Worm (Caenorhabditis elegans) whole organism, L4 larva: ENCODE data around the gene cdr-7.

Experiments used
- F44E2.7 ChIP-seq: fragments of 200-800 bp; sonication (Bioruptor generic); IDR thresholded peaks from 2 replicates; pipeline ENCODE4 v2.1.2; 2022; ENCODE audit warnings: missing genetic modification characterization, missing compliant biosample characterization
- T26A8.4 ChIP-seq: fragments of 200-800 bp; sonication (Bioruptor generic); IDR thresholded peaks from 2 replicates; pipeline ENCODE4 v1.3.6; 2022; ENCODE audit warnings: missing genetic modification characterization, missing compliant biosample characterization
- Y105C5A.15 ChIP-seq: fragments of 200-800 bp; sonication (Bioruptor generic); IDR thresholded peaks from 2 replicates; pipeline ENCODE4 v1.3.6; 2022; ENCODE audit warnings: missing genetic modification characterization, missing compliant biosample characterization
- Y75B8A.6 ChIP-seq: fragments of 200-800 bp; sonication (Bioruptor generic); IDR thresholded peaks from 2 replicates; pipeline ENCODE4 v1.3.6; 2022; ENCODE audit warnings: missing genetic modification reagents, missing genetic modification characterization, missing compliant biosample characterization
- aly-2 ChIP-seq: sonication (generic microtip); optimal IDR thresholded peaks from 2 replicates; lab custom pipeline; 2018; ENCODE audit warnings: missing biosample characterization, missing genetic modification characterization
- arid-1 ChIP-seq: fragments of 200-800 bp; sonication (Bioruptor generic); conservative IDR thresholded peaks from 2 replicates; pipeline ENCODE4 v1.3.6; 2022; ENCODE audit warnings: missing genetic modification reagents, missing genetic modification characterization, missing compliant biosample characterization
- attf-4 ChIP-seq: sonication (generic microtip); optimal IDR thresholded peaks from 3 replicates; lab custom pipeline; 2017; ENCODE audit warnings: missing biosample characterization, missing genetic modification characterization
- ceh-32 ChIP-seq: sonication (generic microtip); optimal IDR thresholded peaks from 2 replicates; lab custom pipeline; 2016; ENCODE audit warnings: mild to moderate bottlenecking, missing genetic modification characterization, missing compliant biosample characterization; ENCODE audit not compliant: poor library complexity
- ceh-44 ChIP-seq: fragments of 200-800 bp; sonication (Bioruptor generic); IDR thresholded peaks from 2 replicates; pipeline ENCODE4 v1.3.6; 2022; ENCODE audit warnings: missing genetic modification reagents, missing genetic modification characterization, missing compliant biosample characterization
- ceh-82 ChIP-seq: sonication (generic microtip); optimal IDR thresholded peaks from 2 replicates; lab custom pipeline; 2017; ENCODE audit warnings: missing biosample characterization, missing genetic modification characterization
- daf-12 ChIP-seq: fragments of 150-350 bp; optimal IDR thresholded peaks from 2 replicates; lab custom pipeline; 2014; ENCODE audit warnings: missing biosample characterization, missing genetic modification reagents, missing genetic modification characterization
- daf-16 ChIP-seq, 3 experiments: sonication (generic microtip); optimal IDR thresholded peaks; 2 replicates each; lab custom pipeline; 2016 to 2017; ENCODE audit warnings: missing genetic modification characterization in 3 of 3, missing genetic modification reagents in 3 of 3, mild to moderate bottlenecking in 2 of 3, missing compliant biosample characterization in 2 of 3, missing biosample characterization in 1 of 3, moderate library complexity in 1 of 3
- daf-8 ChIP-seq: fragments of 200-800 bp; sonication (Bioruptor generic); IDR thresholded peaks from 2 replicates; pipeline ENCODE4 v1.3.6; 2022; ENCODE audit warnings: missing genetic modification characterization, missing compliant biosample characterization
- dmd-6 ChIP-seq: fragments of 200-800 bp; sonication (Bioruptor generic); IDR thresholded peaks from 2 replicates; pipeline ENCODE4 v1.3.6; 2022; ENCODE audit warnings: missing genetic modification reagents, missing genetic modification characterization, missing compliant biosample characterization
- egl-27 ChIP-seq: sonication (generic microtip); optimal IDR thresholded peaks from 3 replicates; lab custom pipeline; 2017; ENCODE audit warnings: missing biosample characterization, missing genetic modification reagents, missing genetic modification characterization
- fkh-10 ChIP-seq: fragments of 150-350 bp; optimal IDR thresholded peaks from 2 replicates; lab custom pipeline; 2014; ENCODE audit warnings: missing biosample characterization, missing genetic modification reagents, missing genetic modification characterization
- gei-8 ChIP-seq: fragments of 200-800 bp; sonication (Bioruptor generic); optimal IDR thresholded peaks from 2 replicates; lab custom pipeline; 2018; ENCODE audit warnings: mild to moderate bottlenecking, missing genetic modification characterization, missing compliant biosample characterization
- jun-1 ChIP-seq: fragments of 150-350 bp; optimal IDR thresholded peaks from 2 replicates; lab custom pipeline; 2014; ENCODE audit warnings: missing biosample characterization, missing genetic modification reagents, missing genetic modification characterization
- lim-7 ChIP-seq: fragments of 200-800 bp; sonication (Bioruptor generic); IDR thresholded peaks from 2 replicates; pipeline ENCODE4 v1.3.6; 2022; ENCODE audit warnings: missing genetic modification characterization, missing compliant biosample characterization
- lin-1 ChIP-seq: fragments of 200-800 bp; sonication (Bioruptor generic); IDR thresholded peaks from 2 replicates; pipeline ENCODE4 v1.3.6; 2022; ENCODE audit warnings: missing genetic modification reagents, missing genetic modification characterization, missing compliant biosample characterization
- madf-5 ChIP-seq, 2 experiments: fragments of 200-800 bp; sonication (Bioruptor generic); IDR thresholded peaks; 2 replicates each; pipeline ENCODE4 v1.3.6; 2022; ENCODE audit warnings: missing compliant biosample characterization in 2 of 2, missing genetic modification characterization in 2 of 2
- mdl-1 ChIP-seq, 2 experiments: fragments of 150-350 bp in 1 of 2; sonication (generic microtip) in 1 of 2; optimal IDR thresholded peaks; 2 replicates each; lab custom pipeline; 2014 to 2017; ENCODE audit warnings: missing biosample characterization in 2 of 2, missing genetic modification characterization in 2 of 2
- mdt-29 ChIP-seq: fragments of 200-800 bp; sonication (Bioruptor generic); IDR thresholded peaks from 2 replicates; pipeline ENCODE4 v1.3.6; 2022; ENCODE audit warnings: missing genetic modification reagents, missing genetic modification characterization, missing compliant biosample characterization
- mep-1 ChIP-seq: fragments of 150-350 bp; sonication (generic microtip); optimal IDR thresholded peaks from 3 replicates; lab custom pipeline; 2014; ENCODE audit warnings: missing biosample characterization, missing genetic modification characterization
- mes-2 ChIP-seq: sonication (generic microtip); optimal IDR thresholded peaks from 2 replicates; lab custom pipeline; 2016; ENCODE audit warnings: missing genotype, mild to moderate bottlenecking, missing genetic modification characterization, missing compliant biosample characterization; ENCODE audit not compliant: poor library complexity, severe bottlenecking
- mxl-2 ChIP-seq: fragments of 200-800 bp; sonication (Bioruptor generic); conservative IDR thresholded peaks from 2 replicates; pipeline ENCODE4 v1.3.6; 2022; ENCODE audit warnings: missing genetic modification reagents, missing genetic modification characterization, missing compliant biosample characterization
- nhr-11 ChIP-seq: fragments of 150-350 bp; optimal IDR thresholded peaks from 2 replicates; lab custom pipeline; 2014; ENCODE audit warnings: missing biosample characterization, missing genetic modification characterization
- nhr-111 ChIP-seq: fragments of 200-800 bp; sonication (Bioruptor generic); optimal IDR thresholded peaks from 2 replicates; lab custom pipeline; 2018; ENCODE audit warnings: mild to moderate bottlenecking, missing genetic modification characterization, missing compliant biosample characterization
- nhr-76 ChIP-seq: fragments of 150-350 bp; optimal IDR thresholded peaks from 2 replicates; lab custom pipeline; 2014; ENCODE audit warnings: missing biosample characterization, missing genetic modification characterization
- pqm-1 ChIP-seq: sonication (generic microtip); optimal IDR thresholded peaks from 2 replicates; lab custom pipeline; 2017; ENCODE audit warnings: missing biosample characterization, missing genetic modification characterization
- zfp-3 ChIP-seq: fragments of 200-800 bp; sonication (Bioruptor generic); conservative IDR thresholded peaks from 2 replicates; pipeline ENCODE4 v1.3.6; 2022; ENCODE audit warnings: missing genetic modification reagents, missing genetic modification characterization, missing compliant biosample characterization
- zip-11 ChIP-seq: fragments of 200-800 bp; sonication (Bioruptor generic); IDR thresholded peaks from 2 replicates; pipeline ENCODE4 v1.3.6; 2022; ENCODE audit warnings: missing genetic modification characterization, missing compliant biosample characterization
- zip-2 ChIP-seq: fragments of 150-350 bp; optimal IDR thresholded peaks from 2 replicates; lab custom pipeline; 2014; ENCODE audit warnings: missing biosample characterization, missing genetic modification characterization
- ztf-7 ChIP-seq: fragments of 150-350 bp; optimal IDR thresholded peaks from 2 replicates; lab custom pipeline; 2014; ENCODE audit warnings: missing biosample characterization, missing genetic modification characterization

cdr-7 gene

DNA sequence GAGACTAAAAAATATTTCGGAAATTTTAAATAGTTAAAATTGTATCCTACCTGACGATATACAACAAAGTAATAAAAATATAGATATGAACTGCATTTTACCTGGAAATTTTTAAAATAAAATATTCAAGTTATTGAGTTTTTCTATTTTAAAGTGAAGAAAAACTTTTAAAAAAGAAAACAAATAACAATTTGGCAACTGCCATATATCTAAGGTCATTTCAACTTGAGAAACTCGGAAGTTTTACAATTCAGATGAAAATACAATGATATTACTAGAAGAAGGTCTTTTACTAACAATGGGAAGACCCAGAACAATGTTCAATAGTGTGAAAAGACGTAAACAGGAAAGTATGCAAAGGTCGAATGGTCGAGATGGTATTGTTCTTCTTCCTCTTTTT, 38.0 kb upstream of the cdr-7 start, which contains the start of gene C54D10.10:
Gene C54D10.10 (minus strand): TSS at position 101 of the 400 bp plus-strand sequence.
- TF ChIP-seq ceh-44 (GFP tag; lab: Robert Waterston, UW) (no peak), ceh-82 (tag; lab: Kevin White, UChicago) (no peak), lin-1 (GFP tag; lab: Robert Waterston, UW) (no peak), daf-16 (GFP tag; optimal IDR thresholded peaks at IDR 0.05; lab: Kevin White, UChicago) (no peak), daf-16 (tag; optimal IDR thresholded peaks at IDR 0.05; lab: Kevin White, UChicago) (no peak), T26A8.4 (GFP tag; lab: Robert Waterston, UW) (no peak), mes-2 (tag; lab: Kevin White, UChicago) (no peak), mdl-1 (tag; optimal IDR thresholded peaks at IDR 0.05; lab: Kevin White, UChicago) (no peak), ztf-7 (tag; lab: Kevin White, UChicago) (no peak), fkh-10 (GFP tag; lab: Kevin White, UChicago) (no peak), jun-1 (tag; lab: Kevin White, UChicago) (no peak), attf-4 (tag; lab: Kevin White, UChicago) (no peak), zip-11 (GFP tag; lab: Robert Waterston, UW) (no peak), mep-1 (tag; lab: Kevin White, UChicago) (no peak), madf-5 (GFP tag; IDR thresholded peaks at IDR 0.05; lab: Robert Waterston, UW) (no peak), lim-7 (no peak), Y105C5A.15 (GFP tag; lab: Robert Waterston, UW) (no peak), egl-27 (tag; lab: Kevin White, UChicago) (no peak), mdt-29 (GFP tag; lab: Robert Waterston, UW) (no peak)

DNA sequence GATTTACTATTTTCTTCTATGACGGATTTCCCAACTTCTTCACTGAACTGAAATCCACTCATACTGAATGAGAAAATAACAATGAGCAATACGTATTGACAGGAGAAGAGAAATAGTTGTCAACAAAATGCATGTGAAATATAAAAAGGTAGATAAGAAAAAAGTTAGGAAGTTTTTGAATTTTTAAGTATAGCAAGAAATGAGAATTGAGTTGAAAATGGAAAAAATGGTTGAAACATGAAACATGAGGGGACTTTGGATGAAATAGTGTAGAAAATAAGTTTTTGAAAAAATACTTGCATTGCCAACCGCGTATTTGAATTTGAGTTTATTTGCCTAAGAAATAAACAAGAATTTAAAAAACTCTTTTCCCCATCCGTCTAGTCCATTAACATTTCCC, 35.0 kb upstream of the cdr-7 start, which contains the start of the genes pals-38 and C54D10.9:
Gene pals-38 (minus strand): TSS at position 101 of the 400 bp plus-strand sequence.
Gene C54D10.9 (plus strand): TSS at position 259 of the 400 bp plus-strand sequence.
- TF ChIP-seq gei-8 (GFP tag; lab: Kevin White, UChicago) (no peak), F44E2.7 (GFP tag; lab: Robert Waterston, UW) (no peak), daf-12 (tag; lab: Kevin White, UChicago) (no peak), pqm-1 (tag; lab: Kevin White, UChicago) (no peak), mxl-2 (no peak), daf-8 (no peak), zfp-3 (no peak), zip-11 (GFP tag; lab: Robert Waterston, UW) (no peak), fkh-10 (GFP tag; lab: Kevin White, UChicago) (no peak)
- TF ChIP-seq, all 104 proteins: peak for 0

DNA sequence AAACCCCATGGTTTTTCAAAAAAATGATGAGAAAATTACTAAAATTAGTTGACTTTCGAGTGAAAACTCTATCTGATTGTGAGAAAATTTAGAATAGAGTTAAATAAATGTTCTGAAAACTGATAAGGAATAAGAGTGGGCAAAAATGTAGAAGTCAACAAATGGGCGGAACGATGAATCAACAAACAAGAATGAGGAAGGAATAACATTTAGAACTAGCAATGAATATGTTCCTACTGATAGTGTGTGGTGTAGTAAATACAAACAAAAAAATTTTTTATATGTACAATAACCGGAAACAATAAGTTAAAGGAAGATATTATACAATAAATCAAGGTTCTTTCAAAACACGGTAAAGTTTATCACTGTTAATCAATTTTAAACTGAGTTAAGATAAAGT, 31.8 kb upstream of the cdr-7 start, which contains the start of gene pals-39:
Gene pals-39 (minus strand): TSS at position 101 of the 400 bp plus-strand sequence.
- TF ChIP-seq pqm-1 (tag; lab: Kevin White, UChicago) (peak; percentile 21), fkh-10 (GFP tag; lab: Kevin White, UChicago) (no peak), daf-16 (GFP tag; optimal IDR thresholded peaks at IDR 0.05; lab: Kevin White, UChicago) (no peak), daf-16 (tag; optimal IDR thresholded peaks at IDR 0.05; lab: Kevin White, UChicago) (peak; percentile 64)

DNA sequence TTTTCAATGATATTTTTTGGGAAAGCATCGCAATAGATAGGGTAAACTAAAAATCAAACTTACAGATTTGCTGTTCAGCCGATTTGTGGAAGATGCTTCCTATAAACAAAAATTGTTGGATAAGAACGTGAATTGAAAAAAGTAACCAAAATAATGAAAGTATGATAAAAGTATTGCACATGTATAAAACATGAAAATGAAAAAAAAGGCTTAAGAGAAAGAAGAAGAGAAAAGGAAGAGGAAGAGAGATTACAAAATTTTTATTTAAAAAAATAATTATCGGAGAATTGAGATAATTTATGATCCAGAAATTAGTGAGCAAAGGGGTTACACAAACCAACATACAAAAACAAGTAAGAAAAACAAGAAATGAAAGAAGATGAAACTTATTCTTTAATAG, 29.5 kb upstream of the cdr-7 start, which contains the start of gene pals-37:
Gene pals-37 (minus strand): TSS at position 101 of the 400 bp plus-strand sequence.
- TF ChIP-seq dmd-6 (GFP tag; lab: Robert Waterston, UW): no peak
- TF ChIP-seq nhr-76 (tag; lab: Kevin White, UChicago): no peak
- no peak for TF ChIP-seq daf-16 (GFP tag; optimal IDR thresholded peaks at IDR 0.05; lab: Kevin White, UChicago)
- TF ChIP-seq daf-16 (tag; optimal IDR thresholded peaks at IDR 0.05; lab: Kevin White, UChicago): no peak
- TF ChIP-seq zip-2 (tag; lab: Kevin White, UChicago): no peak
- TF ChIP-seq nhr-111 (GFP tag; lab: Kevin White, UChicago): no peak
- TF ChIP-seq mxl-2: no peak
- TF ChIP-seq zfp-3: no peak
- no peak for TF ChIP-seq arid-1 (GFP tag; lab: Robert Waterston, UW)
- TF ChIP-seq nhr-11 (tag; lab: Kevin White, UChicago): no peak
- TF ChIP-seq ceh-32: no peak
- no peak for TF ChIP-seq aly-2 (tag; lab: Kevin White, UChicago)
- no peak for TF ChIP-seq F44E2.7 (GFP tag; lab: Robert Waterston, UW)
- TF ChIP-seq Y75B8A.6 (GFP tag; lab: Robert Waterston, UW): no peak
